Worm (Caenorhabditis elegans): ENCODE measurements around the gene pmpl-1.

DNA sequence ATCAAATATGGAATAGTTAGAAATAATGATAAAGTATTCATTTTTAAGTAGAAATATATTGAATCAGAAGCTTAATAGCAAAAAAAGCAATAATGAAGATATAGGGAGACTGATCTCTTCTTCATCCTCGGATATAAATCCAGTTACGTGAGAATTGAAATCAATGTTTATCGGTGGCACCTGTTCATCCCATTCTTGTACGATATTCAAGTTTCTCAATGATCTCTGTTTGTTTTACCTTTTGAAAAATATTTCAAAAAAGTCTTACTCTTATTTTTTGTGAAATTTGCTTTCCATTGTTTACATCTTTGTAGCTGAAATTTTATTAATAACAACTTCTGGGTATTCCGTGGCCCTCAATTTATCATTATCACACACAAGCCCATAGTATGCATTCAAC, 29.4 kb upstream of the pmpl-1 start, which contains the start of gene T14G12.12:
- TF ChIP-seq unc-62 (GFP tag; optimal IDR thresholded peaks at IDR 0.05), result no peak
- TF ChIP-seq irx-1 (tag; optimal IDR thresholded peaks at IDR 0.05), result no peak
- no peak for TF ChIP-seq nhr-11 (tag; optimal IDR thresholded peaks at IDR 0.05)
- no peak for TF ChIP-seq ama-1 (optimal IDR thresholded peaks at IDR 0.05)
- TF ChIP-seq nhr-28 (tag; optimal IDR thresholded peaks at IDR 0.05), result no peak
- no peak for TF ChIP-seq nhr-90 (tag; optimal IDR thresholded peaks at IDR 0.05; ENCODE audit: poor library complexity)
- TF ChIP-seq isw-1 (GFP tag; IDR thresholded peaks at IDR 0.05), result no peak
- no peak for TF ChIP-seq lin-13 (GFP tag; optimal IDR thresholded peaks at IDR 0.05)
- TF ChIP-seq pag-3 (tag; optimal IDR thresholded peaks at IDR 0.05; ENCODE audit: borderline replicate concordance, insufficient read depth), result no peak
